Fruit fly (Drosophila melanogaster) whole organism, embryonic: ENCODE data around the gene 7B2.

Experiments used
- ATbp ChIP-seq: fragments of 200-800 bp; sonication (Bioruptor generic); optimal IDR thresholded peaks from 2 replicates; lab custom pipeline; 2017; ENCODE audit warnings: missing biosample characterization, mild to moderate bottlenecking, missing genetic modification characterization, missing genetic modification reagents
- Abd-B ChIP-seq: fragments of 200-800 bp; sonication (Bioruptor generic); optimal IDR thresholded peaks from 2 replicates; lab custom pipeline; 2018; ENCODE audit warnings: missing biosample characterization, mild to moderate bottlenecking, missing genetic modification characterization, moderate library complexity
- Aef1 ChIP-seq: fragments of 200-800 bp; sonication (Bioruptor generic); IDR thresholded peaks from 3 replicates; pipeline ENCODE4 v1.3.6; 2022; ENCODE audit warnings: missing biosample characterization, missing genetic modification characterization
- Antp ChIP-seq: fragments of 200-800 bp; sonication (Bioruptor generic); optimal IDR thresholded peaks from 3 replicates; lab custom pipeline; 2016; ENCODE audit warnings: missing biosample characterization, missing genetic modification characterization
- CG11504 ChIP-seq: fragments of 200-800 bp; sonication (Bioruptor generic); optimal IDR thresholded peaks from 3 replicates; lab custom pipeline; 2019; ENCODE audit warnings: missing biosample characterization, mild to moderate bottlenecking, missing genetic modification characterization, moderate library complexity
- CG12071 ChIP-seq: fragments of 200-800 bp; sonication (Bioruptor generic); optimal IDR thresholded peaks from 3 replicates; lab custom pipeline; 2018; ENCODE audit warnings: missing biosample characterization, mild to moderate bottlenecking, missing genetic modification characterization
- CG13123 ChIP-seq: fragments of 200-800 bp; sonication (Bioruptor generic); optimal IDR thresholded peaks from 2 replicates; lab custom pipeline; 2016; ENCODE audit warnings: missing biosample characterization, missing genetic modification characterization
- CG14014 ChIP-seq: fragments of 200-800 bp; sonication (Bioruptor generic); IDR thresholded peaks from 2 replicates; pipeline ENCODE4 v1.3.6; 2022; ENCODE audit warnings: missing biosample characterization, missing genetic modification characterization
- CG14050 ChIP-seq: fragments of 200-800 bp; sonication (Bioruptor generic); IDR thresholded peaks from 3 replicates; pipeline ENCODE4 v1.3.6; 2022; ENCODE audit warnings: missing biosample characterization, missing genetic modification characterization
- CG15479 ChIP-seq: fragments of 200-800 bp; sonication (Bioruptor generic); optimal IDR thresholded peaks from 3 replicates; lab custom pipeline; 2019; ENCODE audit warnings: missing biosample characterization, mild to moderate bottlenecking, missing genetic modification characterization, moderate library complexity
- CG16813 ChIP-seq: fragments of 200-800 bp; sonication (Bioruptor generic); IDR thresholded peaks from 3 replicates; pipeline ENCODE4 v1.3.6; 2022; ENCODE audit warnings: missing biosample characterization, missing genetic modification characterization; ENCODE audit not compliant: partially characterized antibody
- CG16863 ChIP-seq: fragments of 200-800 bp; sonication (Bioruptor generic); optimal IDR thresholded peaks from 3 replicates; lab custom pipeline; 2016; ENCODE audit warnings: missing biosample characterization, missing genetic modification characterization
- CG17361 ChIP-seq: fragments of 200-800 bp; sonication (Bioruptor generic); IDR thresholded peaks from 3 replicates; pipeline ENCODE4 v1.3.6; 2022; ENCODE audit warnings: missing biosample characterization, missing genetic modification characterization
- CG17385 ChIP-seq: fragments of 200-800 bp; sonication (Bioruptor generic); optimal IDR thresholded peaks from 3 replicates; lab custom pipeline; 2018; ENCODE audit warnings: missing biosample characterization, mild to moderate bottlenecking, missing genetic modification characterization
- CG4854 ChIP-seq: fragments of 200-800 bp; sonication (Bioruptor generic); optimal IDR thresholded peaks from 2 replicates; lab custom pipeline; 2016; ENCODE audit warnings: missing biosample characterization, missing genetic modification characterization, inconsistent platforms
- CG6175 ChIP-seq: fragments of 200-800 bp; sonication (Bioruptor generic); IDR thresholded peaks from 3 replicates; pipeline ENCODE4 v1.3.6; 2022; ENCODE audit warnings: missing biosample characterization, missing genetic modification characterization
- CG7372 ChIP-seq: fragments of 200-800 bp; sonication (Bioruptor generic); IDR thresholded peaks from 2 replicates; pipeline ENCODE4 v1.3.6; 2022; ENCODE audit warnings: missing biosample characterization, missing genetic modification characterization
- CG7556 ChIP-seq: fragments of 200-800 bp; sonication (Bioruptor generic); optimal IDR thresholded peaks from 2 replicates; lab custom pipeline; 2017; ENCODE audit warnings: missing biosample characterization, mild to moderate bottlenecking, missing genetic modification characterization
- CG8388 ChIP-seq: fragments of 200-800 bp; sonication (Bioruptor generic); optimal IDR thresholded peaks from 2 replicates; lab custom pipeline; 2019; ENCODE audit warnings: missing biosample characterization, mild to moderate bottlenecking, missing genetic modification characterization, moderate library complexity
- CG9437 ChIP-seq: fragments of 200-800 bp; sonication (Bioruptor generic); optimal IDR thresholded peaks from 2 replicates; lab custom pipeline; 2018; ENCODE audit warnings: missing biosample characterization, mild to moderate bottlenecking, missing genetic modification characterization
- CHES-1-like ChIP-seq: fragments of 200-800 bp; sonication (Bioruptor generic); optimal IDR thresholded peaks from 2 replicates; lab custom pipeline; 2016; ENCODE audit warnings: missing biosample characterization, missing genetic modification characterization
- CrebB ChIP-seq: fragments of 200-800 bp; sonication (Bioruptor generic); optimal IDR thresholded peaks from 3 replicates; lab custom pipeline; 2018; ENCODE audit warnings: missing biosample characterization, mild to moderate bottlenecking, missing genetic modification characterization
- D19A ChIP-seq: fragments of 200-800 bp; optimal IDR thresholded peaks from 3 replicates; lab custom pipeline; 2019; ENCODE audit warnings: missing biosample characterization, mild to moderate bottlenecking, missing genetic modification characterization, moderate library complexity
- Doc2 ChIP-seq: fragments of 200-800 bp; sonication (Bioruptor generic); IDR thresholded peaks from 2 replicates; pipeline ENCODE4 v1.3.6; 2022; ENCODE audit warnings: missing biosample characterization, missing genetic modification characterization
- Fer1 ChIP-seq: fragments of 200-800 bp; sonication (Bioruptor generic); optimal IDR thresholded peaks from 2 replicates; lab custom pipeline; 2017; ENCODE audit warnings: missing biosample characterization, mild to moderate bottlenecking, missing genetic modification characterization
- HLH3B ChIP-seq: fragments of 200-800 bp; sonication (Bioruptor generic); IDR thresholded peaks from 2 replicates; pipeline ENCODE4 v1.3.6; 2022; ENCODE audit warnings: missing biosample characterization, missing genetic modification characterization
- Jarid2 ChIP-seq: fragments of 200-800 bp; sonication (Bioruptor generic); optimal IDR thresholded peaks from 3 replicates; lab custom pipeline; 2017; ENCODE audit warnings: mild to moderate bottlenecking, missing biosample characterization, missing genetic modification reagents, missing genetic modification characterization
- Lhr ChIP-seq: fragments of 200-800 bp; sonication (Bioruptor generic); optimal IDR thresholded peaks from 3 replicates; lab custom pipeline; 2017; ENCODE audit warnings: mild to moderate bottlenecking, missing biosample characterization, missing genetic modification reagents, missing genetic modification characterization
- MTF-1 ChIP-seq: fragments of 200-800 bp; sonication (Bioruptor generic); optimal IDR thresholded peaks from 2 replicates; lab custom pipeline; 2018; ENCODE audit warnings: missing biosample characterization, mild to moderate bottlenecking, missing genetic modification characterization, borderline replicate concordance
- NC2β ChIP-seq: fragments of 200-800 bp; sonication (Bioruptor generic); optimal IDR thresholded peaks from 2 replicates; lab custom pipeline; 2016; ENCODE audit warnings: missing biosample characterization, missing genetic modification characterization
- NK7.1 ChIP-seq: fragments of 200-800 bp; sonication (Bioruptor generic); optimal IDR thresholded peaks from 3 replicates; lab custom pipeline; 2016; ENCODE audit warnings: missing biosample characterization, missing genetic modification characterization
- Opbp ChIP-seq: fragments of 200-800 bp; sonication (Bioruptor generic); IDR thresholded peaks from 3 replicates; pipeline ENCODE4 v1.3.6; 2022; ENCODE audit warnings: missing biosample characterization, missing genetic modification characterization; ENCODE audit not compliant: partially characterized antibody
- Sin3A ChIP-seq: fragments of >200 bp; optimal IDR thresholded peaks from 2 replicates; lab custom pipeline; 2018
- YL-1 ChIP-seq: fragments of 200-800 bp; sonication (Bioruptor generic); optimal IDR thresholded peaks from 3 replicates; lab custom pipeline; 2017; ENCODE audit warnings: missing biosample characterization, mild to moderate bottlenecking, missing genetic modification characterization
- danr ChIP-seq: fragments of 200-800 bp; sonication (Bioruptor generic); IDR thresholded peaks from 2 replicates; pipeline ENCODE4 v1.3.6; 2022; ENCODE audit warnings: missing biosample characterization, missing genetic modification characterization
- dmrt11E ChIP-seq: fragments of 200-800 bp; sonication (Bioruptor generic); optimal IDR thresholded peaks from 3 replicates; lab custom pipeline; 2018; ENCODE audit warnings: missing biosample characterization, mild to moderate bottlenecking, missing genetic modification characterization, moderate library complexity
- exex ChIP-seq: fragments of 200-800 bp; sonication (Bioruptor generic); optimal IDR thresholded peaks from 4 replicates; lab custom pipeline; 2018; ENCODE audit warnings: missing biosample characterization, mild to moderate bottlenecking, missing genetic modification characterization, moderate library complexity
- fru ChIP-seq: fragments of >200 bp; optimal IDR thresholded peaks from 2 replicates; lab custom pipeline; 2017
- fu2 ChIP-seq: fragments of 200-800 bp; sonication (Bioruptor generic); optimal IDR thresholded peaks from 2 replicates; lab custom pipeline; 2016; ENCODE audit warnings: missing biosample characterization, missing genetic modification characterization
- nerfin-2 ChIP-seq: fragments of 200-800 bp; sonication (Bioruptor generic); IDR thresholded peaks from 2 replicates; pipeline ENCODE4 v1.3.6; 2022; ENCODE audit warnings: missing biosample characterization, missing genetic modification characterization; ENCODE audit not compliant: partially characterized antibody
- pita ChIP-seq: fragments of 200-800 bp; sonication (Bioruptor generic); optimal IDR thresholded peaks from 2 replicates; lab custom pipeline; 2017; ENCODE audit warnings: missing biosample characterization, mild to moderate bottlenecking, missing genetic modification characterization
- pum ChIP-seq: fragments of 200-800 bp; sonication (Bioruptor generic); optimal IDR thresholded peaks from 2 replicates; lab custom pipeline; 2016; ENCODE audit warnings: missing biosample characterization, missing genetic modification characterization
- sens-2 ChIP-seq: fragments of 200-800 bp; sonication (Bioruptor generic); IDR thresholded peaks from 2 replicates; pipeline ENCODE4 v1.3.6; 2022; ENCODE audit warnings: missing biosample characterization, missing genetic modification characterization
- slbo ChIP-seq: fragments of 200-800 bp; sonication (Bioruptor generic); IDR thresholded peaks from 2 replicates; pipeline ENCODE4 v1.3.6; 2022; ENCODE audit warnings: missing biosample characterization, missing genetic modification characterization
- sqz ChIP-seq: fragments of 200-800 bp; sonication (Bioruptor generic); optimal IDR thresholded peaks from 3 replicates; lab custom pipeline; 2018; ENCODE audit warnings: missing biosample characterization, mild to moderate bottlenecking, missing genetic modification characterization
- tio ChIP-seq: fragments of 200-800 bp; sonication (Bioruptor generic); optimal IDR thresholded peaks from 2 replicates; lab custom pipeline; 2017; ENCODE audit warnings: missing biosample characterization, missing genetic modification characterization, inconsistent platforms
- usp ChIP-seq: fragments of >200 bp; optimal IDR thresholded peaks from 2 replicates; lab custom pipeline; 2017; ENCODE audit warnings: missing biosample characterization, missing genetic modification characterization
- zen2 ChIP-seq: fragments of 200-800 bp; sonication (Bioruptor generic); IDR thresholded peaks from 3 replicates; pipeline ENCODE4 v1.3.6; 2022; ENCODE audit warnings: missing biosample characterization, missing genetic modification characterization; ENCODE audit not compliant: partially characterized antibody

Gene 7B2

DNA sequence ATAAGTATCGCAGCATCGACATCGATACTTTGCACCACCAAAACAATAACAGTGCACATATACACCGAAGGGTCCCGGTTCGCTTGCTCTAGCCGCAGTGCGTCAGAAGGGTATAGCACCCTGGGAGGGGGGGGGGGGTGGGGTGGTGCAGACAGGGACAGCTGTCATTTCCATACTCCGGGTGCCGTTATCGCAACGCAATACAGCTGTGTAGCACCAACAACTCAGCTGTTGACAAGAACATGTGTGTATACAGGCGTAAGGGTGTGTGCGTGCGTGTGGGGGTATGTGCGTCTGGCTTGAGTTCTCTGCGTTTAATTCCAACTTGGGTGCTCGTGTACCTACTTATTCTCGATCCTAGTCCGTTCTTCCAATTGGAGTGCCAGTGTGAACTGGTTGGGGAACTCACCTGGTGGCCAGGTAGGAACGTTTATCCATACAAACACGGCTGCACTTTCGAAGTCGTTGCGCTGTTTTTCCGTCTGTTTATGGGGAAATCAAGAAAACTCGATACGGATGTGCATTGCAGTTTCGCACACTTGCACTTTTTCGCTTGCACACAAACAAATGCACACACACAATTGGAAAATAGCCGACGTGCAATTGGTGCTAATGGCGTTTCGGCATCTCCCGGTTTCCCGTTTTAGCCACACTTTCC is 8.9 kb upstream of the 7B2 start (continued):
- peak; percentile 35; the same call in 1 of the 2 replicates for TF ChIP-seq CG14014 (GFP tag; lab: Robert Waterston, UW)
- peak; percentile 60 for TF ChIP-seq CG15479 (GFP tag; lab: Kevin White, UChicago)
- TF ChIP-seq CG7556 (GFP tag; lab: Kevin White, UChicago): peak; percentile 6
- no peak for TF ChIP-seq pum (GFP tag; lab: Kevin White, UChicago)
- TF ChIP-seq sqz (GFP tag; lab: Kevin White, UChicago): peak; percentile 13
- no peak for TF ChIP-seq CG16813
- peak; percentile 21 for TF ChIP-seq exex
- TF ChIP-seq Aef1: peak; percentile 56; the same call in 2 of the 3 replicates
- TF ChIP-seq dmrt11E: no peak
- TF ChIP-seq CG7372 (GFP tag; lab: Robert Waterston, UW): peak; percentile 21; the same call in 1 of the 2 replicates
- no peak for TF ChIP-seq usp
- peak; percentile 36 for TF ChIP-seq CG12071 (GFP tag; lab: Kevin White, UChicago)

DNA sequence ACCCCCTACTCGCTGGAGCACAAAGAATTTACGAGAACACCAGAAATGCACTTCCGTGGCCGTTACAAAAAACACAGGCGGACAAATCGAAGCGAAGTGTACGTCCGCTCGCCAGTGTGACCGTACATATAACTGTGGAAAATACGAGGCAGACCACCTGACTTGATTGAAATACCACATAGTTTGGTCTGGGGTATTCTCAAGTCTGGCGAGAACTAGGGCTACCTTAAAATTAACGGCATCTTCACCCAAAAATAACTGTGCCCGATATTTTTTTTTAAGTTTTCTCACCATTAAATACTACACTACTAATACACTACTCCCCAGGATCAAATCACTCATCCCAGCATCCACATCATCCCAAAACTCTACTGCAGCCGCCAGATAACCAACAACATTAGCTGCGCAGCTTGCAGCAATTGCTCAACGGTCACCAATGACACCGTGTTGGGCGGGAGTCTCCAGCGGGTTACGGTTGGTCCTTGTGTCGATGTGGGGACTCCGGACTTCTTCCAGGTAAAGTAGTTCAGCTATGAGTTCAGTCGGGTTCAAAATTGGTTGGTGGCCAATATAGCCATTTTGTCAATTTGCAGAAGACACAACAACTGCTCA is 8.3 kb upstream of the 7B2 start, which contains the start of gene Cerk:
Gene Cerk, minus strand, starts transcription at position 137 of the 612 bp plus-strand sequence.
- no peak for TF ChIP-seq Abd-B (GFP tag; lab: Kevin White, UChicago)
- TF ChIP-seq CG17385: peak; percentile 36
- TF ChIP-seq slbo (GFP tag; lab: Robert Waterston, UW): peak; percentile 62; the same call in 1 of the 2 replicates
- TF ChIP-seq CG11504: peak; percentile 29
- TF ChIP-seq CG6175 (GFP tag; lab: Robert Waterston, UW): no peak
- TF ChIP-seq CHES-1-like: peak; percentile 52
- peak; percentile 38 for TF ChIP-seq YL-1 (GFP tag; lab: Kevin White, UChicago)
- TF ChIP-seq Opbp (GFP tag; lab: Robert Waterston, UW): peak; percentile 79
- TF ChIP-seq sens-2 (GFP tag; lab: Robert Waterston, UW): no peak
- peak; percentile 6 for TF ChIP-seq CrebB (tag; lab: Kevin White, UChicago)
- TF ChIP-seq Doc2 (GFP tag; lab: Robert Waterston, UW): no peak
- TF ChIP-seq Jarid2 (GFP tag; lab: Kevin White, UChicago): peak; percentile 93
- TF ChIP-seq Fer1: peak; percentile 7
- peak; percentile 38 for TF ChIP-seq Antp (GFP tag; lab: Kevin White, UChicago)
- peak; percentile 77 for TF ChIP-seq Lhr (GFP tag; lab: Kevin White, UChicago)
- TF ChIP-seq CG4854 (GFP tag; lab: Kevin White, UChicago): no peak
- no peak for TF ChIP-seq zen2 (GFP tag; lab: Robert Waterston, UW)
- no peak for TF ChIP-seq pita (GFP tag; lab: Kevin White, UChicago)
- peak; percentile 57 for TF ChIP-seq NC2β
- TF ChIP-seq D19A (tag; lab: Kevin White, UChicago): no peak
- TF ChIP-seq ATbp (GFP tag; lab: Kevin White, UChicago): no peak
- TF ChIP-seq Sin3A (lab: Kevin White, UChicago): peak; percentile 70
- no peak for TF ChIP-seq CG7556 (GFP tag; lab: Kevin White, UChicago)
- no peak for TF ChIP-seq CG8388 (GFP tag; lab: Kevin White, UChicago)
- TF ChIP-seq CG12071 (GFP tag; lab: Kevin White, UChicago): no peak
- no peak for TF ChIP-seq CG16863 (GFP tag; lab: Kevin White, UChicago)
- no peak for TF ChIP-seq danr (GFP tag; lab: Robert Waterston, UW)
- TF ChIP-seq CG17361 (GFP tag; lab: Robert Waterston, UW): 0 out of 3 replicates have a peak, but pooled peaks have one; percentile 25
- TF ChIP-seq CG14050 (GFP tag; lab: Robert Waterston, UW): no peak
- TF ChIP-seq fru (lab: Kevin White, UChicago): no peak
- 0 out of 2 replicates have a peak, but pooled peaks have one; percentile 27 for TF ChIP-seq HLH3B
- peak; percentile 24 for TF ChIP-seq CG13123
- TF ChIP-seq NK7.1 (GFP tag; lab: Kevin White, UChicago): no peak
- no peak for TF ChIP-seq tio (GFP tag; lab: Kevin White, UChicago)
- TF ChIP-seq nerfin-2: peak; percentile 57
- TF ChIP-seq MTF-1: peak; percentile 12
- no peak for TF ChIP-seq fu2 (GFP tag; lab: Kevin White, UChicago)
- TF ChIP-seq CG9437 (GFP tag; lab: Kevin White, UChicago): no peak
